Fruit fly (Drosophila melanogaster) whole organism, embryonic: ENCODE results near the gene Phs.
A peak's percentile ranks its signal among the peaks of the same experiment; 100 is the strongest.

Experiments
- Atf6 ChIP-seq: fragments of 200-800 bp; sonication (Bioruptor generic); IDR thresholded peaks from 2 replicates; pipeline ENCODE4 v1.3.6; 2022; ENCODE audit warnings: missing biosample characterization, missing genetic modification characterization
- Blimp-1 ChIP-seq: fragments of 200-800 bp; sonication (Bioruptor generic); optimal IDR thresholded peaks from 3 replicates; lab custom pipeline; 2018; ENCODE audit warnings: missing biosample characterization, missing genetic modification characterization, mild to moderate bottlenecking, moderate library complexity, missing genetic modification reagents
- Bteb2 ChIP-seq: fragments of 200-800 bp; sonication (Bioruptor generic); optimal IDR thresholded peaks from 2 replicates; lab custom pipeline; 2016; ENCODE audit warnings: missing biosample characterization, missing genetic modification characterization
- CG14965 ChIP-seq: fragments of 200-800 bp; sonication (Bioruptor generic); optimal IDR thresholded peaks from 2 replicates; lab custom pipeline; 2016; ENCODE audit warnings: missing biosample characterization, missing genetic modification characterization, borderline replicate concordance
- CG18011 ChIP-seq: fragments of 200-800 bp; sonication (Bioruptor generic); optimal IDR thresholded peaks from 2 replicates; lab custom pipeline; 2017; ENCODE audit warnings: missing biosample characterization, missing genetic modification characterization, mild to moderate bottlenecking, moderate library complexity, missing genotype
- CG2116 ChIP-seq: fragments of 200-800 bp; sonication (Bioruptor generic); optimal IDR thresholded peaks from 3 replicates; lab custom pipeline; 2018; ENCODE audit warnings: missing biosample characterization, mild to moderate bottlenecking, missing genetic modification characterization
- CG2199 ChIP-seq: fragments of 200-800 bp; sonication (Bioruptor generic); IDR thresholded peaks from 3 replicates; pipeline ENCODE4 v1.3.6; 2022; ENCODE audit warnings: missing biosample characterization, missing genetic modification characterization
- CG2712 ChIP-seq: fragments of 200-800 bp; optimal IDR thresholded peaks from 3 replicates; lab custom pipeline; 2019; ENCODE audit warnings: missing biosample characterization, mild to moderate bottlenecking, missing genetic modification characterization, moderate library complexity
- CG4282 ChIP-seq: fragments of 200-800 bp; sonication (Bioruptor generic); optimal IDR thresholded peaks from 2 replicates; lab custom pipeline; 2016; ENCODE audit warnings: missing biosample characterization, missing genetic modification characterization
- CG4328 ChIP-seq: fragments of 200-800 bp; sonication (Bioruptor generic); optimal IDR thresholded peaks from 3 replicates; lab custom pipeline; 2017; ENCODE audit warnings: missing biosample characterization, missing genetic modification reagents, missing genetic modification characterization
- CG6175 ChIP-seq: fragments of 200-800 bp; sonication (Bioruptor generic); IDR thresholded peaks from 3 replicates; pipeline ENCODE4 v1.3.6; 2022; ENCODE audit warnings: missing biosample characterization, missing genetic modification characterization
- CG6683 ChIP-seq: fragments of 200-800 bp; sonication (Bioruptor generic); optimal IDR thresholded peaks from 2 replicates; lab custom pipeline; 2017; ENCODE audit warnings: missing biosample characterization, mild to moderate bottlenecking, missing genetic modification characterization, missing genetic modification reagents
- Doc2 ChIP-seq: fragments of 200-800 bp; sonication (Bioruptor generic); IDR thresholded peaks from 2 replicates; pipeline ENCODE4 v1.3.6; 2022; ENCODE audit warnings: missing biosample characterization, missing genetic modification characterization
- Eip74EF ChIP-seq, 2 experiments: fragments of 200-800 bp in 1 of 2; fragments of >200 bp in 1 of 2; sonication (Bioruptor generic) in 1 of 2; optimal IDR thresholded peaks; 2 replicates each; lab custom pipeline; 2017 to 2019; ENCODE audit warnings: missing biosample characterization in 2 of 2, missing genetic modification characterization in 2 of 2, mild to moderate bottlenecking in 1 of 2, moderate library complexity in 1 of 2
- Ets65A ChIP-seq: fragments of 200-800 bp; sonication (Bioruptor generic); peaks from one replicate; lab custom pipeline; 2016; ENCODE audit warnings: missing biosample characterization, missing genetic modification characterization
- Ets97D ChIP-seq: fragments of 200-800 bp; sonication (Bioruptor generic); optimal IDR thresholded peaks from 3 replicates; lab custom pipeline; 2016; ENCODE audit warnings: missing biosample characterization, missing genetic modification characterization
- Hmr ChIP-seq: fragments of 200-800 bp; sonication (Bioruptor generic); optimal IDR thresholded peaks from 3 replicates; lab custom pipeline; 2017; ENCODE audit warnings: mild to moderate bottlenecking, missing biosample characterization, missing genetic modification reagents, missing genetic modification characterization
- Hr78 ChIP-seq, 2 experiments: fragments of 200-800 bp in 1 of 2; fragments of >200 bp in 1 of 2; sonication (Bioruptor generic) in 1 of 2; optimal IDR thresholded peaks; 2 replicates each; lab custom pipeline; 2017 to 2019; ENCODE audit warnings: missing biosample characterization in 2 of 2, missing genetic modification characterization in 2 of 2, mild to moderate bottlenecking in 1 of 2, moderate library complexity in 1 of 2
- Jarid2 ChIP-seq: fragments of 200-800 bp; sonication (Bioruptor generic); optimal IDR thresholded peaks from 3 replicates; lab custom pipeline; 2017; ENCODE audit warnings: mild to moderate bottlenecking, missing biosample characterization, missing genetic modification reagents, missing genetic modification characterization
- MBD-R2 ChIP-seq: fragments of 200-800 bp; sonication (Bioruptor generic); IDR thresholded peaks from 2 replicates; pipeline ENCODE4 v1.3.6; 2022; ENCODE audit warnings: missing biosample characterization, missing genetic modification characterization
- NK7.1 ChIP-seq: fragments of 200-800 bp; sonication (Bioruptor generic); optimal IDR thresholded peaks from 3 replicates; lab custom pipeline; 2016; ENCODE audit warnings: missing biosample characterization, missing genetic modification characterization
- Six4 ChIP-seq: fragments of 200-800 bp; sonication (Bioruptor generic); optimal IDR thresholded peaks from 2 replicates; lab custom pipeline; 2016; ENCODE audit warnings: missing biosample characterization, missing genetic modification characterization
- Usf ChIP-seq: fragments of 200-800 bp; sonication (Bioruptor generic); optimal IDR thresholded peaks from 2 replicates; lab custom pipeline; 2017; ENCODE audit warnings: missing genotype, missing biosample characterization, missing genetic modification characterization
- ab ChIP-seq: fragments of 200-800 bp; sonication (Bioruptor generic); optimal IDR thresholded peaks from 2 replicates; lab custom pipeline; 2016; ENCODE audit warnings: missing biosample characterization, missing genetic modification characterization
- abd-A ChIP-seq: fragments of 200-800 bp; sonication (Bioruptor generic); optimal IDR thresholded peaks from 3 replicates; lab custom pipeline; 2019; ENCODE audit warnings: missing biosample characterization, mild to moderate bottlenecking, missing genetic modification characterization, moderate library complexity
- ap ChIP-seq: fragments of 200-800 bp; sonication (Bioruptor generic); IDR thresholded peaks from 2 replicates; pipeline ENCODE4 v1.3.6; 2022; ENCODE audit warnings: missing biosample characterization, missing genetic modification characterization
- chif ChIP-seq, 2 experiments: fragments of 200-800 bp; sonication (Bioruptor generic); optimal IDR thresholded peaks; 3 replicates each; lab custom pipeline; 2016; ENCODE audit warnings: missing biosample characterization in 2 of 2, missing genetic modification characterization in 2 of 2
- ci ChIP-seq: fragments of 200-800 bp; sonication (Bioruptor generic); IDR thresholded peaks from 3 replicates; pipeline ENCODE4 v1.3.6; 2022; ENCODE audit warnings: missing biosample characterization, missing genetic modification characterization
- crol ChIP-seq: fragments of 200-800 bp; sonication (Bioruptor generic); IDR thresholded peaks from 2 replicates; pipeline ENCODE4 v1.3.6; 2022; ENCODE audit warnings: missing biosample characterization, missing genetic modification characterization
- dan ChIP-seq: fragments of 200-800 bp; sonication (Bioruptor generic); IDR thresholded peaks from 2 replicates; pipeline ENCODE4 v1.3.6; 2022; ENCODE audit warnings: missing biosample characterization, missing genetic modification characterization
- emc ChIP-seq: fragments of 200-800 bp; sonication (Bioruptor generic); optimal IDR thresholded peaks from 2 replicates; lab custom pipeline; 2016; ENCODE audit warnings: missing biosample characterization, missing genetic modification characterization
- kni ChIP-seq: fragments of 200-800 bp; sonication (Bioruptor generic); optimal IDR thresholded peaks from 3 replicates; lab custom pipeline; 2017; ENCODE audit warnings: mild to moderate bottlenecking, missing biosample characterization, missing genetic modification reagents, missing genetic modification characterization
- mam ChIP-seq: fragments of 200-800 bp; sonication (Bioruptor generic); optimal IDR thresholded peaks from 3 replicates; lab custom pipeline; 2016; ENCODE audit warnings: missing biosample characterization, missing genetic modification characterization
- mld ChIP-seq: fragments of 200-800 bp; sonication (Bioruptor generic); IDR thresholded peaks from 3 replicates; pipeline ENCODE4 v1.3.6; 2022; ENCODE audit warnings: missing biosample characterization, missing genetic modification characterization; ENCODE audit not compliant: partially characterized antibody
- oc ChIP-seq: fragments of 200-800 bp; sonication (Bioruptor generic); optimal IDR thresholded peaks from 2 replicates; lab custom pipeline; 2018; ENCODE audit warnings: missing biosample characterization, mild to moderate bottlenecking, missing genetic modification characterization, moderate library complexity
- onecut ChIP-seq: fragments of 200-800 bp; sonication (Bioruptor generic); IDR thresholded peaks from 2 replicates; pipeline ENCODE4 v1.3.6; 2022; ENCODE audit warnings: missing biosample characterization, missing genetic modification characterization
- phol ChIP-seq: fragments of 200-800 bp; sonication (Bioruptor generic); optimal IDR thresholded peaks from 3 replicates; lab custom pipeline; 2018; ENCODE audit warnings: missing biosample characterization, mild to moderate bottlenecking, missing genetic modification characterization, moderate library complexity
- ranshi ChIP-seq: fragments of 200-800 bp; sonication (Bioruptor generic); IDR thresholded peaks from 2 replicates; pipeline ENCODE4 v1.3.6; 2022; ENCODE audit warnings: missing biosample characterization, missing genetic modification characterization
- seq ChIP-seq: fragments of 200-800 bp; sonication (Bioruptor generic); IDR thresholded peaks from 2 replicates; pipeline ENCODE4 v1.3.6; 2022; ENCODE audit warnings: missing biosample characterization, missing genetic modification characterization
- shn ChIP-seq: fragments of 200-800 bp; sonication (Bioruptor generic); optimal IDR thresholded peaks from 3 replicates; lab custom pipeline; 2016; ENCODE audit warnings: missing biosample characterization, missing genetic modification characterization
- sim ChIP-seq: fragments of 200-800 bp; sonication (Bioruptor generic); IDR thresholded peaks from 2 replicates; pipeline ENCODE4 v1.3.6; 2022; ENCODE audit warnings: missing biosample characterization, missing genetic modification characterization
- sob ChIP-seq: fragments of 200-800 bp; sonication (Bioruptor generic); IDR thresholded peaks from 2 replicates; pipeline ENCODE4 v1.3.6; 2022; ENCODE audit warnings: missing biosample characterization, missing genetic modification characterization
- stwl ChIP-seq: fragments of 200-800 bp; sonication (Bioruptor generic); optimal IDR thresholded peaks from 3 replicates; lab custom pipeline; 2018; ENCODE audit warnings: missing biosample characterization, mild to moderate bottlenecking, missing genetic modification characterization, moderate library complexity
- tgo ChIP-seq: fragments of 200-800 bp; sonication (Bioruptor generic); IDR thresholded peaks from 3 replicates; pipeline ENCODE4 v1.3.6; 2022; ENCODE audit warnings: missing biosample characterization, missing genetic modification characterization
- tin ChIP-seq: fragments of 200-800 bp; sonication (Bioruptor generic); optimal IDR thresholded peaks from 3 replicates; lab custom pipeline; 2016; ENCODE audit warnings: missing biosample characterization, missing genetic modification characterization
- trem ChIP-seq: fragments of 200-800 bp; optimal IDR thresholded peaks from 3 replicates; lab custom pipeline; 2019; ENCODE audit warnings: missing biosample characterization, mild to moderate bottlenecking, missing genetic modification characterization, moderate library complexity

The Phs gene

DNA sequence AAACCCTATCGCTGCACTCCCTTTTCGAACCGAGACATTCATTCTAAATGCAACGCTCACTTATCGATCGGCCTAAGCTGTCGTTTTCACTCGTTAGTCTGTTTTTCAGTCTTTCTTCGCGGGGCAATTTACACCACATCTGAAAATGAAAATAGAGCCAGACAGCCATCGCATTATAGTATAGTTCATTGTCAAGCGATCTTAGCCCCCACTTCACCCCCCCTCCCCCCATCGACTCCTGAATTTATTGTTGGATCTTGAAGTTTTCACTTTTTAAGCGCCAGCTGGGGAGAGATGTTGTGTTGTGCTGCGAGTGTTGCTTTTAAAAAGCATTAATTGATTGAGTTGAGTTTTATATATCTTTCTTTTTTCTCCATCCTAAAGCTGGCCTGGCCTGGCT is 20.5 kb upstream of the Phs start (continued):
- TF ChIP-seq Usf (GFP tag; lab: Kevin White, UChicago) = no peak
- TF ChIP-seq Bteb2 (GFP tag; lab: Kevin White, UChicago) = no peak
- TF ChIP-seq CG18011 (GFP tag; lab: Kevin White, UChicago) = no peak
- TF ChIP-seq CG6683 (GFP tag; lab: Kevin White, UChicago) = no peak
- TF ChIP-seq chif (GFP tag; optimal IDR thresholded peaks at IDR 0.05; lab: Kevin White, UChicago) = no peak
- peak; percentile 78 for TF ChIP-seq abd-A (tag; lab: Kevin White, UChicago)
- TF ChIP-seq CG14965 (GFP tag; lab: Kevin White, UChicago) = no peak
- TF ChIP-seq tin = no peak
- no peak for TF ChIP-seq dan (GFP tag; lab: Robert Waterston, UW)
- no peak for TF ChIP-seq tgo (GFP tag; lab: Robert Waterston, UW)
- peak; percentile 31 for TF ChIP-seq kni (GFP tag; lab: Kevin White, UChicago)
- TF ChIP-seq CG2116 = no peak
- TF ChIP-seq CG6175 (GFP tag; lab: Robert Waterston, UW) = no peak
- no peak for TF ChIP-seq shn (GFP tag; lab: Kevin White, UChicago)
- no peak for TF ChIP-seq seq (GFP tag; lab: Robert Waterston, UW)
- TF ChIP-seq CG4328 = no peak
- no peak for TF ChIP-seq trem (tag; lab: Kevin White, UChicago)
- no peak for TF ChIP-seq mld (GFP tag; lab: Robert Waterston, UW)
- TF ChIP-seq ap = no peak
- no peak for TF ChIP-seq Ets65A (GFP tag; lab: Kevin White, UChicago)
- no peak for TF ChIP-seq Eip74EF (GFP tag; optimal IDR thresholded peaks at IDR 0.05; lab: Kevin White, UChicago)
- no peak for TF ChIP-seq emc (GFP tag; lab: Kevin White, UChicago)
- TF ChIP-seq crol (GFP tag; lab: Robert Waterston, UW) = peak; percentile 76
- TF ChIP-seq ci (GFP tag; lab: Robert Waterston, UW) = no peak
- TF ChIP-seq Hmr = no peak
- TF ChIP-seq CG2199 (GFP tag; lab: Robert Waterston, UW) = peak; percentile 54; the same call in 1 of the 3 replicates
- TF ChIP-seq Six4 = no peak
- no peak for TF ChIP-seq Ets97D (GFP tag; lab: Kevin White, UChicago)
- TF ChIP-seq phol (tag; lab: Kevin White, UChicago) = no peak
- TF ChIP-seq sob (GFP tag; lab: Robert Waterston, UW) = no peak
- no peak for TF ChIP-seq CG4282 (GFP tag; lab: Kevin White, UChicago)
- no peak for TF ChIP-seq Atf6
- TF ChIP-seq oc = peak; percentile 89
- no peak for TF ChIP-seq Hr78 (GFP tag; optimal IDR thresholded peaks at IDR 0.05; lab: Kevin White, UChicago)
- TF ChIP-seq CG2712 (tag; lab: Kevin White, UChicago) = no peak
- peak; percentile 60; the same call in 1 of the 2 replicates for TF ChIP-seq onecut (GFP tag; lab: Robert Waterston, UW)
- no peak for TF ChIP-seq stwl (tag; lab: Kevin White, UChicago)
- no peak for TF ChIP-seq Doc2 (GFP tag; lab: Robert Waterston, UW)
- TF ChIP-seq Blimp-1 (GFP tag; lab: Kevin White, UChicago) = peak; percentile 98
- TF ChIP-seq Jarid2 = no peak
- TF ChIP-seq ab (GFP tag; lab: Kevin White, UChicago) = no peak
- TF ChIP-seq sim (GFP tag; lab: Robert Waterston, UW) = no peak
- no peak for TF ChIP-seq ranshi (GFP tag; lab: Robert Waterston, UW)
- TF ChIP-seq MBD-R2 (GFP tag; lab: Robert Waterston, UW) = no peak
- TF ChIP-seq NK7.1 (GFP tag; lab: Kevin White, UChicago) = no peak
- TF ChIP-seq mam (GFP tag; lab: Kevin White, UChicago) = no peak
